Fruit fly (Drosophila melanogaster) ovary, adult (tissue): Measurements from ENCODE around the gene Rga.
A peak's percentile ranks its signal among the peaks of the same experiment; 100 is the strongest.

Experiments used
- CG17801 ChIP-seq: fragments of 200-800 bp; optimal IDR thresholded peaks from 2 replicates; lab custom pipeline; 2019; ENCODE audit warnings: missing biosample characterization, mild to moderate bottlenecking, missing genetic modification characterization, moderate library complexity; ENCODE audit not compliant: partially characterized antibody

The Rga gene

DNA sequence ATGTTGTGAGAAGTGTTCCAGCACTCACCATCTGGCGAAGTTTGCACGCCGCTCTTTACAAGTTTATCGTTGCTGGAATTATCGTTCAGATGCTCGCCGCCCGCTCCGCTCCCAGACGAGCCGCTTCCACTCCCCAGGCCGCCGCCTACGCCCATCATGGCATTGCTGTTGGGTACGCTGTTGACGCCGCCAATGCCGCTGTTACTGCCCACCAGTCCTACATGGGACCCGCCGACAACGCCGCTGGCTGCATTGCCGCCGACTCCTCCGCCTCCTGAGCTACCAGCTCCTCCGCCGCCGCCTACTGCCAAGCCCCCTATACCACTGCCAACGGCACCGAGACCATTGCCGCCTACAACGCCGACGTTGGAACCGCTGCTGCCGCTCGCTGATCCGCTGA is 4.5 kb downstream of the Rga start:
- TF ChIP-seq CG17801 (GFP tag; lab: Kevin White, UChicago) = no peak

dm6 chr3R:5606477-5606876 is 6.4 kb downstream of the Rga start, which contains the start of gene asl:
Gene asl (minus strand): TSS chr3R:5606543.
- TF ChIP-seq CG17801 (GFP tag; lab: Kevin White, UChicago) = no peak

dm6 chr3R:5601044-5601523 is 11.8 kb downstream of the Rga start, which contains the start of the genes kra and SecS:
Gene kra (minus strand): TSS chr3R:5601136.
Gene SecS (plus strand): TSS chr3R:5601433.
- no peak for TF ChIP-seq CG17801 (GFP tag; lab: Kevin White, UChicago)

DNA sequence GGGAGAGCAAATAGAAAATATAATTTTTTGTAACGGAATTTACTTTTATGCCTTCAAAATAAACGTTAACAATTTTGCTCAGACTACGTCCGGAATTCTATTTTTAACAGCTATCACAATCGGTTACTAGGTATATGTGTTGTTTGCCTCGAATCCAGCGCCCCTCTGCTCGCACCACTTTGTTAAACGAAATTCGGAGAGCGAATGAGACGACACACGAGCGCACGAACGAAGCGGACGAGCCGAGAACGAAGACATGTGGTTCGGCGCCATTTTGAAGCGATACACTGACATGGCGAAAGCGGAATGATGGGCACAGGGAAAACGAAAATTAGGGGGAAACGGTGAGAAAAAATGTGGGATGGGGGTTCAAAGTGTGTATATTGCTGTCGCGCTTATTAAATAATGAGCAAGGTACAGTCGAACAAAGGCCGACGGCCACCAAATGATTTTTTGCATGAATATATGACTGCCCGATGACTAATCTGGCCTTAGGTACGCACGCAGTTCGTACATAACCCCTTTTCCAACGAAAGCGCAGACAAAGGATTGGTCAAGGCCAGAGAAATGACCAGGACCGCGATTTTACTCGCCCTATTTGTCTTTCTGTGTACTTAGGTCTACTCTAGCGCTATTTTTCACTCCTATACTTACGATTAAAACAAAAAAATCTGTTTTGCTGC is 12.4 kb downstream of the Rga start:
- peak; percentile 67 for TF ChIP-seq CG17801 (GFP tag; lab: Kevin White, UChicago)

dm6 chr3R:5599521-5600360 is 13.2 kb downstream of the Rga start:
- TF ChIP-seq CG17801 (GFP tag; lab: Kevin White, UChicago) = peak; percentile 46

DNA sequence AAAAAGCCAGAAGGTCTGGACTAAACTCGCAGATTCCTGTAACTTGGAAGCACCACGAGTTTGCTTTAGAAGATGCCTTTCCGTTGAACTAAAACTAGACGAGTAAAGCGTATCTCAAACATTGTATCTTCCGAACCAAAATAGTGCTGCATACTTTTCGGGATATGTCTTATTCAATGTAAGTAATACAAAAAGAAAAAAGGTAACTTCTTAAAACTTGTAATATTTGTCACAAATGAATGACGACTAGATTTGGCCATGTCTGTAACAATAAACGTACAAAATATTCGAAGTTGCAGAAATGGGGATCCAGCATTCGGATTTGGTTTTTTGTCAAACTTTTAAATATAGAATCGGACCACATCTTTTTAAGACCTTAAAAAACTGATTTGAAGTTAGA is 18.0 kb downstream of the Rga start:
- TF ChIP-seq CG17801 (GFP tag; lab: Kevin White, UChicago) = peak; percentile 40

DNA sequence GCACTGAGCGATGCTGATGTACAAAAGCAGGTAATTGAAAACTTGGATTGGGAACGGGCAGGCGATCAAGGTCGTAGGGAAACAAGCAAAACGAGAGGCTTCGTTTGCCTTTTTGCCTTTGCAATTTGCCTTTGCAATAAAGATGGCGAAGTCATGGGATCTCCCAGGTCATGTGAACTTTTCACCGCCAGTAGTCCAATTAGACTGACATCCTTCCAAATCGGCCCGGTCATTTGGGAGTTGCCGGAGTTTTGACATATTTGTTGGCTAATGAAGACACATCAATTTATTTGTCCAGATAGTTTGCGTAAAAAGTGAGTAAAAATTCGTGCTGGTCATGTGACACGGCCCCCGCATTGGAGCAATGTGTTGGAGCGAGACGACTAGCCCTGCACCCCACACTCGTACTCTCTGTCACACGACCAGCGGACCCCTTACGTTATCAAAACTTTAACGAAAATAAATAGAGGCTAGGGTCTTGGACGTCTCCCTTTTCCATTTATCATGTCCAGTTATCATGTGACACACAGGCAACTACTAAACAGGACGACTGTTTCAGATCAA is 20.8 kb downstream of the Rga start:
- TF ChIP-seq CG17801 (GFP tag; lab: Kevin White, UChicago) = peak; percentile 22

dm6 chr3R:5591398-5591853 is 21.5 kb downstream of the Rga start, which contains the start of the genes noi and Vha26:
Gene noi (minus strand): TSS chr3R:5591459.
Gene Vha26 (plus strand): TSS chr3R:5591763.
- TF ChIP-seq CG17801 (GFP tag; lab: Kevin White, UChicago) = peak; percentile 69

- TF ChIP-seq CG17801 (GFP tag; lab: Kevin White, UChicago) = no peak
Observed at dm6 chr3R:5588573-5588972, 24.3 kb downstream of the Rga start, which contains the start of gene PolZ2. Gene PolZ2 (plus strand): TSS chr3R:5588873.

dm6 chr3R:5587863-5588519 is 24.9 kb downstream of the Rga start, which contains the start of gene CG2926:
Gene CG2926 (minus strand): TSS chr3R:5588380.
- no peak for TF ChIP-seq CG17801 (GFP tag; lab: Kevin White, UChicago)

DNA sequence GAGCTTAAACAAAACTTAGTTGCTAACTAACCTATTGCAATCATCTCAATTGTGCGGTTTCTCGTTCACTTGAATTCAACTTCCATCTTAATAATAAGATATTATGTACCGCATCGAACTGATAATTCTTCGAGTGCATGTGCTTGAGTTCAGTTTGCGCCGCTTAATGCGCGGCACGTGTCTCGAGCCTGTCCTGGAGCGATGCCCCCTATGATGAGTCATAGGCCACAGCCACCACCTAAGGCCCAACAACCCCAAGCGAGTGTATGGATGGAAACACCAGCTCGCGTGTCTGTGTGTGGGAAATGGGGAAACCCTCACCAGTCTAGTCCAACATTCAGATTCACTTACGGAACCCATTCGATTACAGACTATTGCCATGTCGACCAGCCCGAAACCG is 39.0 kb downstream of the Rga start:
- TF ChIP-seq CG17801 (GFP tag; lab: Kevin White, UChicago) = no peak

DNA sequence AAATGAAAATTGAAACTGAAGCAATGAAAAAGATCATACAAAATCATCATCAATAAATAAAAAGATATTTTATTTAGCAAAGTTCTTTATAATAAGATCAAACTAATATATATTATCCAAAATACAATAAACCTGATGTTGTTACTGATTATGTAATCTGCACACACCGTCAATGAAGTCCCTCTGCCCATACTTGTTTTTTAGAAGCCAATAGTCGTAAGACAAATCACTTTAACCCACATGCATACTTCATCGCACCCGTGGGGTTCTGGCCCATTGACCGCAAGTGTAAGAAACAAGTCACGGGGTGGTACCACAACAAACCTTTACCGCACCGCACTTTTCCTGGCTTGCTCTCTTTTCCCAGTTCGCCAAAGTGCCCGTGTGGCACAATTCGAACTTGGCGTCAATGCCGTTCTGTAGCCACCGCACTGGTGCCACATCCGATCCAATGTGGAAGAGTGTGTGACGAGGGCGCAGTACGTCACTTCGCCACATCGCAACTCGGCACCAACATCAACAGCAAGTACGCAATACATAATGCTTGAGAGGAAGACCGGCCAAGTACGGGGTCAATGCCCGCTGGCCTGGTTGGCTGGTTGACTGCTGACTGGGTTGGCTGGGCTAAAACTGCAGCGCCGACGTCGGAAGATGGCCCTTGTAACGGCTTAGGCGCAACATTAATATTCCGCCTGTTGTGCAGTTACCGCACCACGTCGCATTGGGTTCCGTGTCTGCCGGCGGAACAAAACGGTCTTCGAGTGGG is 39.8 kb downstream of the Rga start:
- no peak for TF ChIP-seq CG17801 (GFP tag; lab: Kevin White, UChicago)

dm6 chr3R:5571756-5572155 is 41.2 kb downstream of the Rga start:
- TF ChIP-seq CG17801 (GFP tag; lab: Kevin White, UChicago) = no peak

- no peak for TF ChIP-seq CG17801 (GFP tag; lab: Kevin White, UChicago)
Observed at dm6 chr3R:5571437-5571750, 41.5 kb downstream of the Rga start.
